Fruit fly (Drosophila melanogaster) whole organism, wandering third instar larva: Measurements from ENCODE around the gene UGP.

Experiments used
- N ChIP-seq: fragments of >200 bp; optimal IDR thresholded peaks from 2 replicates; lab custom pipeline; 2018; ENCODE audit warnings: missing biosample characterization, missing external identifiers, missing genetic modification characterization
- h ChIP-seq: fragments of 200-800 bp; sonication (Bioruptor generic); optimal IDR thresholded peaks from 3 replicates; lab custom pipeline; 2016; ENCODE audit warnings: missing biosample characterization, mild to moderate bottlenecking, missing genetic modification characterization

DNA sequence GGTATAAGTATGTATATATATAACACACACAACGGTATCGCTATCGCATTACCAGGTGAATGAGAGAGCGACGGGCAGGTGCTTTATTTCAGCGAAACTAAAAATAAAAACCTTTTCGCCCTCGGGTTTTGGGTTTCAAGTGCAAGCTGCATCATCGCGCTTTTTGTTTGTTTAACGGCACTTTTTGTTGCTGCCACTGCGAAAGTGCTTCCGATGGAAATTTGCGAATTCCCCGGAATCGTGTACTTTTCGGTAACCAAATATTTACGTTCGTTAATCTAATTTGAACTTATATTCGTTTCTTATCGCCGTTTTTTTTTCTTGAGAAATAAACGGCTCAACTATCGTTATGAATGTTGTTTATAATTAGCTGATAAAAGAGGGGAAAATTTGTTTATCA, 37.3 kb upstream of the UGP start:
- no peak for TF ChIP-seq h (GFP tag; lab: Kevin White, UChicago)
- no peak for TF ChIP-seq N
